Fruit fly (Drosophila melanogaster) whole organism, prepupa: ENCODE results near the gene CG42264.

Experiments
- Blimp-1 ChIP-seq: fragments of 200-800 bp; sonication (Bioruptor generic); optimal IDR thresholded peaks from 3 replicates; lab custom pipeline; 2017; ENCODE audit warnings: missing biosample characterization, missing genetic modification characterization, mild to moderate bottlenecking, moderate library complexity, missing genetic modification reagents
- CG11902 ChIP-seq: fragments of 200-800 bp; sonication (Bioruptor generic); optimal IDR thresholded peaks from 3 replicates; lab custom pipeline; 2016; ENCODE audit warnings: missing biosample characterization, missing genetic modification characterization
- CG1621 ChIP-seq: fragments of 200-800 bp; sonication (Bioruptor generic); optimal IDR thresholded peaks from 3 replicates; lab custom pipeline; 2018; ENCODE audit warnings: missing biosample characterization, mild to moderate bottlenecking, missing genetic modification characterization
- CG16779 ChIP-seq: fragments of 200-800 bp; sonication (Bioruptor generic); optimal IDR thresholded peaks from 3 replicates; lab custom pipeline; 2017; ENCODE audit warnings: missing biosample characterization, mild to moderate bottlenecking, missing genetic modification characterization
- CG3032 ChIP-seq: fragments of 200-800 bp; optimal IDR thresholded peaks from 2 replicates; lab custom pipeline; 2019; ENCODE audit warnings: missing biosample characterization, mild to moderate bottlenecking, missing genetic modification characterization, moderate library complexity
- CG3919 ChIP-seq: fragments of 200-800 bp; sonication (Bioruptor generic); optimal IDR thresholded peaks from 3 replicates; lab custom pipeline; 2016; ENCODE audit warnings: missing biosample characterization, missing genetic modification characterization
- CG6163 ChIP-seq: fragments of 200-800 bp; sonication (Bioruptor generic); IDR thresholded peaks from 3 replicates; pipeline ENCODE4 v1.3.6; 2022; ENCODE audit warnings: missing biosample characterization, missing genetic modification characterization
- CG6792 ChIP-seq: fragments of 200-800 bp; sonication (Bioruptor generic); optimal IDR thresholded peaks from 3 replicates; lab custom pipeline; 2016; ENCODE audit warnings: missing biosample characterization, missing genetic modification characterization
- CG9139 ChIP-seq: fragments of 200-800 bp; sonication (Bioruptor generic); optimal IDR thresholded peaks from 3 replicates; lab custom pipeline; 2017; ENCODE audit warnings: missing biosample characterization, mild to moderate bottlenecking, missing genetic modification characterization
- Eip75B ChIP-seq: fragments of 200-800 bp; sonication (Bioruptor generic); optimal IDR thresholded peaks from 3 replicates; lab custom pipeline; 2016; ENCODE audit warnings: missing biosample characterization, missing genetic modification characterization
- Eip78C ChIP-seq: fragments of 200-800 bp; sonication (Bioruptor generic); peaks from one replicate; lab custom pipeline; 2016; ENCODE audit warnings: missing biosample characterization, missing genetic modification characterization
- Eip93F ChIP-seq: fragments of 200-800 bp; sonication (Bioruptor generic); optimal IDR thresholded peaks from 2 replicates; lab custom pipeline; 2016; ENCODE audit warnings: missing biosample characterization, mild to moderate bottlenecking, missing genetic modification characterization
- Ets96B ChIP-seq: fragments of 200-800 bp; optimal IDR thresholded peaks from 2 replicates; lab custom pipeline; 2019; ENCODE audit warnings: missing biosample characterization, mild to moderate bottlenecking, missing genetic modification characterization, moderate library complexity
- Hr38 ChIP-seq: sonication (Bioruptor generic); optimal IDR thresholded peaks from 2 replicates; lab custom pipeline; 2016; ENCODE audit warnings: missing biosample characterization, missing genetic modification characterization
- Hr4 ChIP-seq: fragments of 200-800 bp; sonication (Bioruptor generic); optimal IDR thresholded peaks from 3 replicates; lab custom pipeline; 2016; ENCODE audit warnings: missing biosample characterization, missing genetic modification characterization
- Lpt ChIP-seq: fragments of 200-800 bp; sonication (Bioruptor generic); optimal IDR thresholded peaks from 3 replicates; lab custom pipeline; 2016; ENCODE audit warnings: missing biosample characterization, missing genetic modification characterization
- Met ChIP-seq: fragments of 200-800 bp; sonication (Bioruptor generic); optimal IDR thresholded peaks from 3 replicates; lab custom pipeline; 2016; ENCODE audit warnings: missing biosample characterization, missing genetic modification characterization
- Sox14 ChIP-seq: fragments of 200-800 bp; sonication (Bioruptor generic); optimal IDR thresholded peaks from 3 replicates; lab custom pipeline; 2016; ENCODE audit warnings: missing biosample characterization, missing genetic modification characterization
- achi ChIP-seq: fragments of 200-800 bp; sonication (Bioruptor generic); optimal IDR thresholded peaks from 3 replicates; lab custom pipeline; 2016; ENCODE audit warnings: missing biosample characterization, missing genetic modification characterization
- acj6 ChIP-seq: fragments of 200-800 bp; sonication (Bioruptor generic); optimal IDR thresholded peaks from 3 replicates; lab custom pipeline; 2016; ENCODE audit warnings: missing biosample characterization, missing genetic modification characterization
- cyc ChIP-seq: fragments of 200-800 bp; sonication (Bioruptor generic); optimal IDR thresholded peaks from 3 replicates; lab custom pipeline; 2016; ENCODE audit warnings: missing biosample characterization, missing genetic modification characterization
- esn ChIP-seq: fragments of 200-800 bp; sonication (Bioruptor generic); optimal IDR thresholded peaks from 2 replicates; lab custom pipeline; 2016; ENCODE audit warnings: missing biosample characterization, mild to moderate bottlenecking, missing genetic modification characterization, moderate library complexity
- fd85E ChIP-seq: fragments of 200-800 bp; sonication (Bioruptor generic); optimal IDR thresholded peaks from 3 replicates; lab custom pipeline; 2016; ENCODE audit warnings: missing biosample characterization, missing genetic modification characterization
- lz ChIP-seq: fragments of 200-800 bp; sonication (Bioruptor generic); optimal IDR thresholded peaks from 3 replicates; lab custom pipeline; 2016; ENCODE audit warnings: missing biosample characterization, missing genetic modification characterization
- net ChIP-seq: fragments of 200-800 bp; sonication (Bioruptor generic); optimal IDR thresholded peaks from 3 replicates; lab custom pipeline; 2016; ENCODE audit warnings: missing biosample characterization, missing genetic modification characterization
- pdm3 ChIP-seq: fragments of 200-800 bp; sonication (Bioruptor generic); optimal IDR thresholded peaks from 3 replicates; lab custom pipeline; 2016; ENCODE audit warnings: missing biosample characterization, missing genetic modification characterization
- salr ChIP-seq, 2 experiments: fragments of 200-800 bp; sonication (Bioruptor generic); optimal IDR thresholded peaks; 3 replicates each; lab custom pipeline; 2016 to 2018; ENCODE audit warnings: missing biosample characterization in 2 of 2, missing genetic modification characterization in 2 of 2, mild to moderate bottlenecking in 1 of 2
- spab ChIP-seq: fragments of 200-800 bp; sonication (Bioruptor generic); optimal IDR thresholded peaks from 2 replicates; lab custom pipeline; 2017; ENCODE audit warnings: missing biosample characterization, mild to moderate bottlenecking, missing genetic modification characterization, missing genetic modification reagents
- svp ChIP-seq: fragments of 200-800 bp; sonication (Bioruptor generic); peaks from one replicate; lab custom pipeline; 2016; ENCODE audit warnings: missing biosample characterization, missing genetic modification characterization
- topi ChIP-seq: fragments of 200-800 bp; sonication (Bioruptor generic); optimal IDR thresholded peaks from 3 replicates; lab custom pipeline; 2016; ENCODE audit warnings: missing biosample characterization, missing genetic modification characterization
- vri ChIP-seq: fragments of 200-800 bp; sonication (Bioruptor generic); optimal IDR thresholded peaks from 3 replicates; lab custom pipeline; 2016; ENCODE audit warnings: missing biosample characterization, mild to moderate bottlenecking, missing genetic modification characterization

Gene CG42264

dm6 chrX:5819972-5820371, 43.5 kb upstream of the CG42264 start (continued):
- TF ChIP-seq Met (GFP tag; lab: Kevin White, UChicago): peak; percentile 27
- TF ChIP-seq, all 60 proteins: peak for 9

dm6 chrX:5818428-5818827, 42.0 kb upstream of the CG42264 start, which contains the start of gene CG15765:
Gene CG15765 (plus strand): TSS chrX:5818559.
- no peak for TF ChIP-seq CG6163 (GFP tag; lab: Robert Waterston, UW)
- no peak for TF ChIP-seq Hr4

dm6 chrX:5817191-5817590, 40.7 kb upstream of the CG42264 start:
- TF ChIP-seq CG1621 (tag; lab: Kevin White, UChicago): no peak
- TF ChIP-seq CG3032: no peak
- TF ChIP-seq CG6163 (GFP tag; lab: Robert Waterston, UW): no peak
- TF ChIP-seq CG9139 (GFP tag; lab: Kevin White, UChicago): no peak
- no peak for TF ChIP-seq lz (GFP tag; lab: Kevin White, UChicago)
- no peak for TF ChIP-seq cyc (GFP tag; lab: Kevin White, UChicago)
- TF ChIP-seq Lpt (GFP tag; lab: Kevin White, UChicago): no peak
- TF ChIP-seq pdm3 (GFP tag; lab: Kevin White, UChicago): no peak
- no peak for TF ChIP-seq CG11902
- no peak for TF ChIP-seq spab
- TF ChIP-seq fd85E (GFP tag; lab: Kevin White, UChicago): no peak
- no peak for TF ChIP-seq CG6792 (GFP tag; lab: Kevin White, UChicago)
- TF ChIP-seq Hr38 (GFP tag; lab: Kevin White, UChicago): no peak

- TF ChIP-seq Eip78C (GFP tag; lab: Kevin White, UChicago) (peak; percentile 12), CG9139 (GFP tag; lab: Kevin White, UChicago) (no peak)
Observed at dm6 chrX:5815720-5816119, 39.3 kb upstream of the CG42264 start, which contains the start of gene AgmNAT. Gene AgmNAT (minus strand): TSS chrX:5815820.

- TF ChIP-seq Hr38 (GFP tag; lab: Kevin White, UChicago): no peak
- TF ChIP-seq svp (GFP tag; lab: Kevin White, UChicago): no peak
- no peak for TF ChIP-seq CG11902
- TF ChIP-seq vri: no peak
- no peak for TF ChIP-seq CG16779 (tag; lab: Kevin White, UChicago)
- no peak for TF ChIP-seq esn (GFP tag; lab: Kevin White, UChicago)
- no peak for TF ChIP-seq achi (GFP tag; lab: Kevin White, UChicago)
- TF ChIP-seq Sox14 (GFP tag; lab: Kevin White, UChicago): no peak
- no peak for TF ChIP-seq CG3919 (GFP tag; lab: Kevin White, UChicago)
- TF ChIP-seq salr (GFP tag; optimal IDR thresholded peaks at IDR 0.05; lab: Kevin White, UChicago): no peak
- TF ChIP-seq topi (GFP tag; lab: Kevin White, UChicago): no peak
- no peak for TF ChIP-seq cyc (GFP tag; lab: Kevin White, UChicago)
- no peak for TF ChIP-seq Eip93F
- TF ChIP-seq net (GFP tag; lab: Kevin White, UChicago): no peak
- TF ChIP-seq CG6792 (GFP tag; lab: Kevin White, UChicago): no peak
- no peak for TF ChIP-seq Blimp-1 (GFP tag; lab: Kevin White, UChicago)
- no peak for TF ChIP-seq acj6 (GFP tag; lab: Kevin White, UChicago)
- no peak for TF ChIP-seq Ets96B
Observed at dm6 chrX:5812877-5813276, 36.4 kb upstream of the CG42264 start, which contains the start of gene CG44329. Gene CG44329 (minus strand): TSS chrX:5812977.

- TF ChIP-seq CG11902 (no peak), Eip78C (GFP tag; lab: Kevin White, UChicago) (no peak), pdm3 (GFP tag; lab: Kevin White, UChicago) (no peak), esn (GFP tag; lab: Kevin White, UChicago) (no peak), Lpt (GFP tag; lab: Kevin White, UChicago) (no peak), Eip75B (GFP tag; lab: Kevin White, UChicago) (no peak)
Observed at dm6 chrX:5808654-5809053, 32.2 kb upstream of the CG42264 start, which contains the start of gene Prosbeta2R1. Gene Prosbeta2R1 (plus strand): TSS chrX:5808954.
